Worm (Caenorhabditis elegans) whole organism, late embryonic: ENCODE data around the gene daf-3.

Experiments used
- C38D4.7 ChIP-seq: fragments of 200-800 bp; sonication (Bioruptor generic); optimal IDR thresholded peaks from 2 replicates; lab custom pipeline; 2018; ENCODE audit warnings: mild to moderate bottlenecking, missing genetic modification characterization, moderate library complexity, missing compliant biosample characterization
- F13H6.1 ChIP-seq: sonication (generic microtip); optimal IDR thresholded peaks from 2 replicates; lab custom pipeline; 2016; ENCODE audit warnings: missing genetic modification characterization, missing compliant biosample characterization
- T23F11.4 ChIP-seq: fragments of 200-800 bp; sonication (Bioruptor generic); optimal IDR thresholded peaks from 2 replicates; lab custom pipeline; 2018; ENCODE audit warnings: mild to moderate bottlenecking, missing genetic modification characterization, missing compliant biosample characterization
- Y22D7AL.16 ChIP-seq: sonication (generic microtip); optimal IDR thresholded peaks from 2 replicates; lab custom pipeline; 2016; ENCODE audit warnings: missing genetic modification characterization, missing compliant biosample characterization
- ahr-1 ChIP-seq: sonication (generic microtip); optimal IDR thresholded peaks from 2 replicates; lab custom pipeline; 2016; ENCODE audit warnings: missing genetic modification characterization, missing compliant biosample characterization
- ceh-14 ChIP-seq: sonication (generic microtip); optimal IDR thresholded peaks from 2 replicates; lab custom pipeline; 2016; ENCODE audit warnings: missing genotype, missing genetic modification characterization, missing compliant biosample characterization
- ceh-22 ChIP-seq: sonication (generic microtip); optimal IDR thresholded peaks from 2 replicates; lab custom pipeline; 2017; ENCODE audit warnings: missing biosample characterization, missing genetic modification characterization
- elt-2 ChIP-seq: sonication (generic microtip); optimal IDR thresholded peaks from 2 replicates; lab custom pipeline; 2016; ENCODE audit warnings: missing genetic modification reagents, missing genetic modification characterization, missing compliant biosample characterization
- eyg-1 ChIP-seq: sonication (generic microtip); optimal IDR thresholded peaks from 2 replicates; lab custom pipeline; 2016; ENCODE audit warnings: missing genotype, missing genetic modification characterization, missing compliant biosample characterization
- fkh-6 ChIP-seq: sonication (generic microtip); optimal IDR thresholded peaks from 2 replicates; lab custom pipeline; 2016; ENCODE audit warnings: missing genetic modification characterization, missing compliant biosample characterization
- lim-6 ChIP-seq: sonication (generic microtip); optimal IDR thresholded peaks from 2 replicates; lab custom pipeline; 2016; ENCODE audit warnings: missing genetic modification characterization, missing compliant biosample characterization
- lin-11 ChIP-seq: fragments of 200-800 bp; sonication (Bioruptor generic); optimal IDR thresholded peaks from 2 replicates; lab custom pipeline; 2018; ENCODE audit warnings: mild to moderate bottlenecking, missing genetic modification characterization, missing compliant biosample characterization
- mec-3 ChIP-seq: sonication (generic microtip); optimal IDR thresholded peaks from 2 replicates; lab custom pipeline; 2016; ENCODE audit warnings: borderline replicate concordance, missing genetic modification characterization, missing compliant biosample characterization
- nfya-1 ChIP-seq: sonication (generic microtip); optimal IDR thresholded peaks from 2 replicates; lab custom pipeline; 2017; ENCODE audit warnings: missing genetic modification characterization, mild to moderate bottlenecking, missing compliant biosample characterization, antibody characterized with exemption, moderate library complexity
- syd-9 ChIP-seq: sonication (generic microtip); optimal IDR thresholded peaks from 2 replicates; lab custom pipeline; 2016; ENCODE audit warnings: mild to moderate bottlenecking, missing genetic modification characterization, moderate library complexity, missing compliant biosample characterization
- ztf-16 ChIP-seq: sonication (generic microtip); optimal IDR thresholded peaks from 2 replicates; lab custom pipeline; 2017; ENCODE audit warnings: missing genetic modification characterization, missing compliant biosample characterization

daf-3 gene

DNA sequence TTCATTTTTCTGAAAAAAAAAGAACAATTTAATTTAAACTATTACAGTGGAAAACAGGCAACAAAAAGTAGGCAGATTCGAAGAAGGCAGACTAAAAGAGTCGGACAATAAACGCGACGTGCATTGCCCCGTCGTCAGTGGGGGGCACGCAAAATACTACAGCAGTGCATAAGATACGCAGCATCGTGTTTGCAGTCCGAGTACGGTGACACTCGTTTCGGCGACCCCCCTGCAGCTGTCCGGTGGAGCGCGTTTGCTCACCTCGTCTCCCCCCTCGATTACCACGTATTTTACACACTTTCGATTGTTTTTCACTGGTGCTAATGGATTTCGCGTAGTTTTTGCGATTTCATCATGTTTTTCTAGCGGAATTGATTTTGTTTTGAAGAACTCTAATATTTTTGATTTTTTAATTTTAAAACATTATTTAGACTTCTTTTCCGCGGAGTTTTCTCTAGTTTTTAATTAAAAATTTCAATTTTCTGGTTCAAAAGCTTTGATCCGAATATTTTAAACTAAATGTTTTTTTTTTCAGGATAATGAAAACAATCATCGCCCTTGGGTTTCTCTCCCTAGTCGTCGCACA is 57.1 kb downstream of the daf-3 start, which contains the start of the genes trap-2 and ile-2 (continued):
- peak; percentile 25 for TF ChIP-seq ceh-22 (tag; lab: Kevin White, UChicago)
- TF ChIP-seq nfya-1 (tag; lab: Kevin White, UChicago), result peak; percentile 92
- TF ChIP-seq eyg-1 (tag; lab: Kevin White, UChicago), result no peak
- peak; percentile 36 for TF ChIP-seq ztf-16 (tag; lab: Kevin White, UChicago)
- peak; percentile 53 for TF ChIP-seq syd-9 (tag; lab: Kevin White, UChicago)
- no peak for TF ChIP-seq ahr-1 (tag; lab: Kevin White, UChicago)
- no peak for TF ChIP-seq mec-3 (tag; lab: Kevin White, UChicago)
- no peak for TF ChIP-seq fkh-6 (tag; lab: Kevin White, UChicago)
- no peak for TF ChIP-seq Y22D7AL.16 (tag; lab: Kevin White, UChicago)
- TF ChIP-seq T23F11.4 (GFP tag; lab: Kevin White, UChicago), result no peak
- no peak for TF ChIP-seq F13H6.1
- no peak for TF ChIP-seq C38D4.7
- no peak for TF ChIP-seq lim-6 (tag; lab: Kevin White, UChicago)
- TF ChIP-seq lin-11, result no peak
- TF ChIP-seq ceh-14 (tag; lab: Kevin White, UChicago), result peak; percentile 70
- peak; percentile 48 for TF ChIP-seq elt-2 (tag; lab: Kevin White, UChicago)
- TF ChIP-seq, all 69 proteins: peak for 26
